Fruit fly (Drosophila melanogaster) whole organism, pupa: ENCODE results near the gene kkv.
A peak's percentile ranks its signal among the peaks of the same experiment; 100 is the strongest.

Source experiments
- CG10348 ChIP-seq: fragments of 200-800 bp; sonication (Bioruptor generic); IDR thresholded peaks from 2 replicates; pipeline ENCODE4 v1.3.6; 2022; ENCODE audit warnings: missing biosample characterization, missing genetic modification characterization
- CG12605 ChIP-seq: fragments of 200-800 bp; sonication (Bioruptor generic); IDR thresholded peaks from 2 replicates; pipeline ENCODE4 v1.3.6; 2022; ENCODE audit warnings: missing biosample characterization, missing genetic modification characterization
- CG13204 ChIP-seq: fragments of 200-800 bp; sonication (Bioruptor generic); optimal IDR thresholded peaks from 2 replicates; lab custom pipeline; 2018; ENCODE audit warnings: missing biosample characterization, mild to moderate bottlenecking, missing genetic modification characterization, moderate library complexity
- CG14655 ChIP-seq: fragments of 200-800 bp; sonication (Bioruptor generic); optimal IDR thresholded peaks from 3 replicates; lab custom pipeline; 2017; ENCODE audit warnings: mild to moderate bottlenecking, missing biosample characterization, missing genetic modification reagents, missing genetic modification characterization
- CG15710 ChIP-seq: fragments of 200-800 bp; sonication (Bioruptor generic); optimal IDR thresholded peaks from 2 replicates; lab custom pipeline; 2018; ENCODE audit warnings: missing biosample characterization, mild to moderate bottlenecking, missing genetic modification characterization, moderate library complexity
- CG17806 ChIP-seq: fragments of 200-800 bp; sonication (Bioruptor generic); optimal IDR thresholded peaks from 2 replicates; lab custom pipeline; 2018; ENCODE audit warnings: missing biosample characterization, mild to moderate bottlenecking, missing genetic modification characterization, moderate library complexity
- CG32121 ChIP-seq: fragments of 200-800 bp; sonication (Bioruptor generic); IDR thresholded peaks from 2 replicates; pipeline ENCODE4 v1.3.6; 2022; ENCODE audit warnings: missing biosample characterization, missing genetic modification characterization
- CG34367 ChIP-seq: fragments of 200-800 bp; sonication (Bioruptor generic); optimal IDR thresholded peaks from 2 replicates; lab custom pipeline; 2018; ENCODE audit warnings: missing biosample characterization, mild to moderate bottlenecking, missing genetic modification characterization
- CG4496 ChIP-seq: fragments of 200-800 bp; sonication (Bioruptor generic); IDR thresholded peaks from 3 replicates; pipeline ENCODE4 v1.3.6; 2022; ENCODE audit warnings: missing biosample characterization, missing genetic modification characterization
- CG8159 ChIP-seq: fragments of 200-800 bp; sonication (Bioruptor generic); optimal IDR thresholded peaks from 3 replicates; lab custom pipeline; 2018; ENCODE audit warnings: missing biosample characterization, mild to moderate bottlenecking, missing genetic modification characterization, moderate library complexity
- CG8301 ChIP-seq: fragments of 200-800 bp; sonication (Bioruptor generic); optimal IDR thresholded peaks from 2 replicates; lab custom pipeline; 2018; ENCODE audit warnings: missing biosample characterization, mild to moderate bottlenecking, missing genetic modification characterization
- CG9948 ChIP-seq: fragments of 200-800 bp; sonication (Bioruptor generic); optimal IDR thresholded peaks from 2 replicates; lab custom pipeline; 2018; ENCODE audit warnings: missing biosample characterization, mild to moderate bottlenecking, missing genetic modification characterization, moderate library complexity
- D1 ChIP-seq: fragments of 200-800 bp; sonication (Bioruptor generic); optimal IDR thresholded peaks from 2 replicates; lab custom pipeline; 2018; ENCODE audit warnings: missing biosample characterization, mild to moderate bottlenecking, missing genetic modification characterization, moderate library complexity
- EcR ChIP-seq: fragments of 200-800 bp; sonication (Bioruptor generic); optimal IDR thresholded peaks from 3 replicates; lab custom pipeline; 2019; ENCODE audit warnings: missing biosample characterization, missing genetic modification characterization, mild to moderate bottlenecking, moderate library complexity, missing genetic modification reagents
- Ets98B ChIP-seq: fragments of 200-800 bp; sonication (Bioruptor generic); IDR thresholded peaks from 2 replicates; pipeline ENCODE4 v1.3.6; 2022; ENCODE audit warnings: missing biosample characterization, missing genetic modification characterization
- Pif1A ChIP-seq: fragments of 200-800 bp; sonication (Bioruptor generic); optimal IDR thresholded peaks from 3 replicates; lab custom pipeline; 2016; ENCODE audit warnings: missing biosample characterization, missing genetic modification characterization
- Pif1B ChIP-seq: fragments of 200-800 bp; sonication (Bioruptor generic); optimal IDR thresholded peaks from 3 replicates; lab custom pipeline; 2016; ENCODE audit warnings: missing biosample characterization, missing genetic modification characterization
- Snoo ChIP-seq: fragments of 200-800 bp; sonication (Bioruptor generic); optimal IDR thresholded peaks from 3 replicates; lab custom pipeline; 2017; ENCODE audit warnings: missing biosample characterization, mild to moderate bottlenecking, missing genetic modification characterization, inconsistent platforms
- fd96Ca ChIP-seq: fragments of 200-800 bp; sonication (Bioruptor generic); IDR thresholded peaks from 3 replicates; pipeline ENCODE4 v1.3.6; 2022; ENCODE audit warnings: missing biosample characterization, missing genetic modification characterization
- gl ChIP-seq: fragments of 200-800 bp; sonication (Bioruptor generic); optimal IDR thresholded peaks from 2 replicates; lab custom pipeline; 2018; ENCODE audit warnings: missing biosample characterization, mild to moderate bottlenecking, missing genetic modification characterization
- rn ChIP-seq: fragments of 200-800 bp; sonication (Bioruptor generic); IDR thresholded peaks from 2 replicates; pipeline ENCODE4 v1.3.6; 2022; ENCODE audit warnings: missing biosample characterization, missing genetic modification characterization

kkv gene

dm6 chr3R:5367512-5368169 lies 25.0 kb downstream of the kkv start:
- TF ChIP-seq rn (GFP tag; lab: Robert Waterston, UW), result no peak
- TF ChIP-seq CG13204 (GFP tag; lab: Kevin White, UChicago), result peak; percentile 73
- peak; percentile 86 for TF ChIP-seq EcR
- 0 out of 3 replicates have a peak, but pooled peaks have one; percentile 19 for TF ChIP-seq CG4496 (GFP tag; lab: Robert Waterston, UW)
- TF ChIP-seq D1 (tag; lab: Kevin White, UChicago), result no peak
- TF ChIP-seq CG12605 (GFP tag; lab: Robert Waterston, UW), result peak; percentile 50; the same call in 1 of the 2 replicates
- peak; percentile 31 for TF ChIP-seq gl (tag; lab: Kevin White, UChicago)

dm6 chr3R:5364539-5365273 lies 28.0 kb downstream of the kkv start:
- TF ChIP-seq Pif1B (GFP tag; lab: Kevin White, UChicago), result no peak
- TF ChIP-seq CG4496 (GFP tag; lab: Robert Waterston, UW), result 0 out of 3 replicates have a peak, but pooled peaks have one; percentile 12

- no peak for TF ChIP-seq rn (GFP tag; lab: Robert Waterston, UW)
- TF ChIP-seq CG8301 (tag; lab: Kevin White, UChicago), result no peak
- TF ChIP-seq gl (tag; lab: Kevin White, UChicago), result peak; percentile 1
- no peak for TF ChIP-seq fd96Ca
- TF ChIP-seq CG12605 (GFP tag; lab: Robert Waterston, UW), result no peak
- no peak for TF ChIP-seq CG14655
- TF ChIP-seq CG15710, result no peak
- 0 out of 2 replicates have a peak, but pooled peaks have one; percentile 7 for TF ChIP-seq Ets98B (GFP tag; lab: Robert Waterston, UW)
- TF ChIP-seq CG4496 (GFP tag; lab: Robert Waterston, UW), result peak; percentile 58; the same call in 2 of the 3 replicates
- peak; percentile 97 for TF ChIP-seq EcR
- no peak for TF ChIP-seq CG32121 (GFP tag; lab: Robert Waterston, UW)
- TF ChIP-seq CG34367 (tag; lab: Kevin White, UChicago), result no peak
- TF ChIP-seq CG8159 (tag; lab: Kevin White, UChicago), result no peak
- TF ChIP-seq Pif1A (GFP tag; lab: Kevin White, UChicago), result no peak
- TF ChIP-seq Snoo (tag; lab: Kevin White, UChicago), result peak; percentile 79
- peak; percentile 75 for TF ChIP-seq CG13204 (GFP tag; lab: Kevin White, UChicago)
- TF ChIP-seq D1 (tag; lab: Kevin White, UChicago), result no peak
- no peak for TF ChIP-seq CG17806 (tag; lab: Kevin White, UChicago)
- TF ChIP-seq CG10348 (GFP tag; lab: Robert Waterston, UW), result no peak
- TF ChIP-seq Pif1B (GFP tag; lab: Kevin White, UChicago), result no peak
- no peak for TF ChIP-seq CG9948 (tag; lab: Kevin White, UChicago)
Observed at dm6 chr3R:5363412-5363811, 29.3 kb downstream of the kkv start.

DNA sequence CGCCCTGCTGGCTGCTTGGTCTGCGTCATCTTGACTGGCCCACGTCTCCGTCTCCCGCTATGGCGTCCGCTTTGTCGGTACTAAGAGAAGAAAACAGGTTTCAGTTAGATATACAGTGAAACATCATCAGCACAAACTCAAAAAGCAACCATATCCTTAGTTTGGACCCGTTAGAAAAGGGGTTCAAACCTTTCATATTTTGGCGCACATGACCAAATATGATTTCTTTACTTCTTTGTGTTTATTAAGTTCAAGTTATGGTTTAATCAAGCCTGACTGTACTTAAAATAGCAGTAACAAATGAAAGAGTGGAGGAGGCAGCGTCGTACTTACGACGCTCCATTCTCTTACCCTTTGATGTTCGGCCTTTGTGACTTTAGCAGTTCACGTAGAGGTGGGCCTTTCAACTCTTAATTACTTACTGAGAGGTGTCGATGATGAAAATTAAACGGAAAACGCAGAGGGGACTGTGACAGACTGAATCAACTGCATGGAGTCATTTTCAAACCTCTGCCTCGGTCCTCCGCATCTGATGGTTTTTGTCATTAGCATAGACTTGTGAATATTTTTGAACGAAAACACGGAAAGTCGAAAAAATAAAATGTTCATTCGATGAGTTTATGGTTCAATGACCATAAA lies 30.9 kb downstream of the kkv start:
- TF ChIP-seq Pif1B (GFP tag; lab: Kevin White, UChicago) (peak; percentile 95), CG34367 (tag; lab: Kevin White, UChicago) (peak; percentile 88), CG17806 (tag; lab: Kevin White, UChicago) (peak; percentile 93), CG15710 (peak; percentile 87), CG10348 (GFP tag; lab: Robert Waterston, UW) (peak; percentile 74), CG8301 (tag; lab: Kevin White, UChicago) (peak; percentile 91), CG4496 (GFP tag; lab: Robert Waterston, UW) (peak; percentile 95), CG8159 (tag; lab: Kevin White, UChicago) (peak; percentile 86), Pif1A (GFP tag; lab: Kevin White, UChicago) (peak; percentile 95), CG9948 (tag; lab: Kevin White, UChicago) (peak; percentile 88), CG12605 (GFP tag; lab: Robert Waterston, UW) (peak; percentile 89), CG32121 (GFP tag; lab: Robert Waterston, UW) (peak; percentile 90), Snoo (tag; lab: Kevin White, UChicago) (peak; percentile 84), gl (tag; lab: Kevin White, UChicago) (peak; percentile 75), Ets98B (GFP tag; lab: Robert Waterston, UW) (peak; percentile 94), CG14655 (no peak), EcR (peak; percentile 90), rn (GFP tag; lab: Robert Waterston, UW) (peak; percentile 84), D1 (tag; lab: Kevin White, UChicago) (no peak), fd96Ca (peak; percentile 95), CG13204 (GFP tag; lab: Kevin White, UChicago) (peak; percentile 57)
- TF ChIP-seq, all 21 proteins: peak for 19

dm6 chr3R:5357935-5358414 lies 34.7 kb downstream of the kkv start, which contains the start of gene Prosbeta7:
Gene Prosbeta7, minus strand, starts transcription at chr3R:5358364.
- TF ChIP-seq CG15710 (no peak), CG9948 (tag; lab: Kevin White, UChicago) (no peak), CG4496 (GFP tag; lab: Robert Waterston, UW) (no peak), CG13204 (GFP tag; lab: Kevin White, UChicago) (no peak), CG10348 (GFP tag; lab: Robert Waterston, UW) (no peak), CG34367 (tag; lab: Kevin White, UChicago) (no peak), Ets98B (GFP tag; lab: Robert Waterston, UW) (no peak), Pif1A (GFP tag; lab: Kevin White, UChicago) (no peak), D1 (tag; lab: Kevin White, UChicago) (no peak), CG8159 (tag; lab: Kevin White, UChicago) (no peak), Pif1B (GFP tag; lab: Kevin White, UChicago) (no peak), rn (GFP tag; lab: Robert Waterston, UW) (no peak), CG32121 (GFP tag; lab: Robert Waterston, UW) (no peak), CG12605 (GFP tag; lab: Robert Waterston, UW) (no peak), CG17806 (tag; lab: Kevin White, UChicago) (no peak), gl (tag; lab: Kevin White, UChicago) (no peak), Snoo (tag; lab: Kevin White, UChicago) (no peak), fd96Ca (no peak), CG14655 (no peak)
